Worm (Caenorhabditis elegans) whole organism, mixed stage, embryonic: Measurements from ENCODE around the gene srj-20.

Source experiments
- M03D4.4 ChIP-seq: sonication (generic microtip); optimal IDR thresholded peaks from 2 replicates; lab custom pipeline; 2017; ENCODE audit warnings: mild to moderate bottlenecking, missing genetic modification characterization, missing compliant biosample characterization
- bed-3 ChIP-seq: fragments of 200-800 bp; sonication (Bioruptor generic); optimal IDR thresholded peaks from 3 replicates; lab custom pipeline; 2018; ENCODE audit warnings: mild to moderate bottlenecking, missing genetic modification characterization, moderate library complexity, missing compliant biosample characterization
- ceh-39 ChIP-seq: fragments of 150-350 bp; optimal IDR thresholded peaks from 2 replicates; lab custom pipeline; 2014; ENCODE audit warnings: missing biosample characterization, missing genetic modification characterization
- ceh-43 ChIP-seq: fragments of 200-800 bp; sonication (Bioruptor generic); optimal IDR thresholded peaks from 2 replicates; lab custom pipeline; 2018; ENCODE audit warnings: mild to moderate bottlenecking, missing genetic modification characterization, moderate library complexity, missing compliant biosample characterization
- ceh-83 ChIP-seq: fragments of 200-800 bp; sonication (Bioruptor generic); optimal IDR thresholded peaks from 2 replicates; lab custom pipeline; 2018; ENCODE audit warnings: mild to moderate bottlenecking, missing genetic modification characterization, missing compliant biosample characterization
- ces-1 ChIP-seq: fragments of 150-350 bp; optimal IDR thresholded peaks from 2 replicates; lab custom pipeline; 2014; ENCODE audit warnings: missing biosample characterization, missing genetic modification reagents, missing genetic modification characterization
- cnd-1 ChIP-seq: fragments of 200-800 bp; sonication (Bioruptor generic); optimal IDR thresholded peaks from 2 replicates; lab custom pipeline; 2018; ENCODE audit warnings: mild to moderate bottlenecking, missing genetic modification characterization, missing compliant biosample characterization
- drap-1 ChIP-seq: fragments of 200-800 bp; sonication (Bioruptor generic); optimal IDR thresholded peaks from 3 replicates; lab custom pipeline; 2018; ENCODE audit warnings: mild to moderate bottlenecking, missing genetic modification characterization, missing compliant biosample characterization
- elt-1 ChIP-seq: sonication (generic microtip); optimal IDR thresholded peaks from 2 replicates; lab custom pipeline; 2017; ENCODE audit warnings: missing genetic modification characterization, mild to moderate bottlenecking, missing compliant biosample characterization, antibody characterized with exemption, moderate library complexity, borderline replicate concordance; ENCODE audit not compliant: insufficient read depth
- flh-1 ChIP-seq: fragments of 200-800 bp; sonication (Bioruptor generic); optimal IDR thresholded peaks from 2 replicates; lab custom pipeline; 2018; ENCODE audit warnings: mild to moderate bottlenecking, missing genetic modification characterization, moderate library complexity, missing compliant biosample characterization
- ham-2 ChIP-seq: fragments of 200-800 bp; sonication (Bioruptor generic); optimal IDR thresholded peaks from 2 replicates; lab custom pipeline; 2018; ENCODE audit warnings: mild to moderate bottlenecking, missing genetic modification characterization, missing compliant biosample characterization
- hlh-1 ChIP-seq: fragments of 150-350 bp; optimal IDR thresholded peaks from 2 replicates; lab custom pipeline; 2014; ENCODE audit warnings: missing biosample characterization, missing genetic modification reagents, missing genetic modification characterization
- lin-13 ChIP-seq: fragments of 150-350 bp; optimal IDR thresholded peaks from 2 replicates; lab custom pipeline; 2014; ENCODE audit warnings: missing biosample characterization, missing genetic modification characterization
- mab-5 ChIP-seq: fragments of 150-350 bp; optimal IDR thresholded peaks from 2 replicates; lab custom pipeline; 2014; ENCODE audit warnings: missing biosample characterization, missing genetic modification characterization
- mep-1 ChIP-seq: fragments of 150-350 bp; optimal IDR thresholded peaks from 2 replicates; lab custom pipeline; 2017; ENCODE audit warnings: missing biosample characterization, missing genetic modification reagents, missing genetic modification characterization, inconsistent platforms
- nhr-12 ChIP-seq: fragments of 150-350 bp; optimal IDR thresholded peaks from 2 replicates; lab custom pipeline; 2014; ENCODE audit warnings: missing biosample characterization, missing genetic modification characterization
- nhr-2 ChIP-seq: fragments of 150-350 bp; optimal IDR thresholded peaks from 2 replicates; lab custom pipeline; 2014; ENCODE audit warnings: missing biosample characterization, missing genetic modification characterization
- nhr-237 ChIP-seq: fragments of 150-350 bp; optimal IDR thresholded peaks from 2 replicates; lab custom pipeline; 2014; ENCODE audit warnings: missing biosample characterization, missing genetic modification characterization
- nhr-76 ChIP-seq: sonication (generic microtip); optimal IDR thresholded peaks from 2 replicates; lab custom pipeline; 2017; ENCODE audit warnings: missing biosample characterization, missing genetic modification characterization
- pha-4 ChIP-seq: fragments of 150-350 bp; optimal IDR thresholded peaks from 2 replicates; lab custom pipeline; 2018; ENCODE audit warnings: missing biosample characterization, missing genetic modification reagents, missing genetic modification characterization
- sem-2 ChIP-seq: fragments of 200-800 bp; sonication (Bioruptor generic); optimal IDR thresholded peaks from 2 replicates; lab custom pipeline; 2018; ENCODE audit warnings: mild to moderate bottlenecking, missing genetic modification characterization, missing compliant biosample characterization
- snpc-4 ChIP-seq: fragments of 150-350 bp; optimal IDR thresholded peaks from 2 replicates; lab custom pipeline; 2014; ENCODE audit warnings: missing biosample characterization, missing genetic modification characterization
- sptf-1 ChIP-seq: sonication (generic microtip); optimal IDR thresholded peaks from 2 replicates; lab custom pipeline; 2017; ENCODE audit warnings: mild to moderate bottlenecking, missing genetic modification characterization, moderate library complexity, missing compliant biosample characterization
- tbx-8 ChIP-seq: fragments of 200-800 bp; sonication (Bioruptor generic); optimal IDR thresholded peaks from 2 replicates; lab custom pipeline; 2018; ENCODE audit warnings: mild to moderate bottlenecking, missing genetic modification characterization, moderate library complexity, missing compliant biosample characterization
- unc-120 ChIP-seq: sonication (generic microtip); optimal IDR thresholded peaks from 2 replicates; lab custom pipeline; 2017; ENCODE audit warnings: missing genetic modification characterization, missing compliant biosample characterization; ENCODE audit not compliant: poor library complexity, severe bottlenecking
- unc-39 ChIP-seq: fragments of 150-350 bp; optimal IDR thresholded peaks from 2 replicates; lab custom pipeline; 2014; ENCODE audit warnings: missing biosample characterization, missing genetic modification characterization
- unc-62 ChIP-seq: fragments of 150-350 bp; optimal IDR thresholded peaks from 2 replicates; lab custom pipeline; 2014; ENCODE audit warnings: missing biosample characterization, missing genetic modification reagents, missing genetic modification characterization

srj-20 gene

DNA sequence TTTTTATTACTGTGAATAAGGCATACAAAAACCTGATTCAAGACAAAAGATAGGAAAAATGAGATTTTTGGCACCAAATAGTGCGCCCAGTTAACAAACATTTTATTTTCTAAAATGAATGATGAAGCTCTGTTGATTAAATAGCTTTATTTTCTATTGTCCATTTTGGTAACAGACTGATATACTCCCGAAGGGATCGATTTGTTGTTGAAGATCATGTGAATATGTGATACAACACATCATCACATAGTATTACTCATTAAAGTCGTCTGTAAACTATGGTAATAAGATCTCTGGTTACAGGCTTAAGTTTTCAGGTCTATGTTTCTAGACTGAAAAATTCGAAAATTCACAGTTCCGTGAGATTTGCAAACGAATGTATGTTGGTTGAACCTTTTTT, at the start of gene srj-20:
srj-20 (minus strand) TSS at position 101 of the 400 bp plus-strand sequence.
- TF ChIP-seq tbx-8 (GFP tag; lab: Kevin White, UChicago) = no peak
- no peak for TF ChIP-seq ceh-43 (GFP tag; lab: Kevin White, UChicago)
- TF ChIP-seq lin-13 (tag; lab: Kevin White, UChicago) = no peak
- TF ChIP-seq nhr-237 (tag; lab: Kevin White, UChicago) = no peak
- TF ChIP-seq sptf-1 = no peak
- no peak for TF ChIP-seq bed-3
- TF ChIP-seq nhr-12 (tag; lab: Kevin White, UChicago) = no peak
- no peak for TF ChIP-seq ceh-83 (GFP tag; lab: Kevin White, UChicago)
- TF ChIP-seq flh-1 (GFP tag; lab: Kevin White, UChicago) = no peak
- TF ChIP-seq M03D4.4 (tag; lab: Kevin White, UChicago) = no peak
- TF ChIP-seq ces-1 (GFP tag; lab: Kevin White, UChicago) = no peak
- no peak for TF ChIP-seq elt-1 (tag; lab: Kevin White, UChicago)
- no peak for TF ChIP-seq unc-120 (tag; lab: Kevin White, UChicago)
- TF ChIP-seq snpc-4 (tag; lab: Kevin White, UChicago) = no peak
- no peak for TF ChIP-seq cnd-1 (tag; lab: Kevin White, UChicago)
- TF ChIP-seq unc-39 (tag; lab: Kevin White, UChicago) = no peak
- TF ChIP-seq sem-2 (GFP tag; lab: Kevin White, UChicago) = no peak

ce11 chrV:2621879-2622278, 48.9 kb upstream of the srj-20 start, which contains the start of gene srh-271:
Gene srh-271 (minus strand): TSS chrV:2621979.
- TF ChIP-seq ceh-43 (GFP tag; lab: Kevin White, UChicago) (no peak), unc-39 (tag; lab: Kevin White, UChicago) (no peak), sptf-1 (no peak), unc-62 (no peak), unc-120 (tag; lab: Kevin White, UChicago) (no peak), nhr-237 (tag; lab: Kevin White, UChicago) (no peak), mab-5 (no peak), nhr-76 (tag; lab: Kevin White, UChicago) (no peak), drap-1 (GFP tag; lab: Kevin White, UChicago) (no peak), ceh-39 (tag; lab: Kevin White, UChicago) (no peak), mep-1 (tag; lab: Kevin White, UChicago) (no peak), hlh-1 (tag; lab: Kevin White, UChicago) (no peak), sem-2 (GFP tag; lab: Kevin White, UChicago) (no peak), ham-2 (no peak), nhr-2 (tag; lab: Kevin White, UChicago) (no peak), elt-1 (tag; lab: Kevin White, UChicago) (no peak), flh-1 (GFP tag; lab: Kevin White, UChicago) (no peak), snpc-4 (tag; lab: Kevin White, UChicago) (no peak)

DNA sequence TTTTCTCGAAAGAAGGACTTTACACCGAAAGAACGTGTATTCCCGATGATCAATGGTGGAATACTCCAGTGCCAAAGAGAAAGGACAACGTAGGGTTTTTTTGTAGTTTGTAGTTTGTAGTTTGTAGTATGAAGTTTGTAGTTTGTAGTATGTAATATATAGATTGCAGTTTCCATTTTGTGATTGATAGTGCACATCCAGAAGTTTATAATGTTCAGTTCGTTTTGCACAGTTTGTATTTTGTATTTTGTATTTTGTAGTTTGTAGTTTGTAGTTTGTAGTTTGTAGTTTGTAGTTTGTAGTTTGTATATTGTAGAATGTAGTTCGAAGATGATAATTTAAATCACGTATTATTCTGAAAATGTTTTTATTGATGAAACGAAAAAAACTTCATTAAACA, 44.5 kb upstream of the srj-20 start:
- TF ChIP-seq bed-3 = no peak
- no peak for TF ChIP-seq nhr-2 (tag; lab: Kevin White, UChicago)
- TF ChIP-seq nhr-76 (tag; lab: Kevin White, UChicago) = no peak
- no peak for TF ChIP-seq unc-62
- no peak for TF ChIP-seq sem-2 (GFP tag; lab: Kevin White, UChicago)

DNA sequence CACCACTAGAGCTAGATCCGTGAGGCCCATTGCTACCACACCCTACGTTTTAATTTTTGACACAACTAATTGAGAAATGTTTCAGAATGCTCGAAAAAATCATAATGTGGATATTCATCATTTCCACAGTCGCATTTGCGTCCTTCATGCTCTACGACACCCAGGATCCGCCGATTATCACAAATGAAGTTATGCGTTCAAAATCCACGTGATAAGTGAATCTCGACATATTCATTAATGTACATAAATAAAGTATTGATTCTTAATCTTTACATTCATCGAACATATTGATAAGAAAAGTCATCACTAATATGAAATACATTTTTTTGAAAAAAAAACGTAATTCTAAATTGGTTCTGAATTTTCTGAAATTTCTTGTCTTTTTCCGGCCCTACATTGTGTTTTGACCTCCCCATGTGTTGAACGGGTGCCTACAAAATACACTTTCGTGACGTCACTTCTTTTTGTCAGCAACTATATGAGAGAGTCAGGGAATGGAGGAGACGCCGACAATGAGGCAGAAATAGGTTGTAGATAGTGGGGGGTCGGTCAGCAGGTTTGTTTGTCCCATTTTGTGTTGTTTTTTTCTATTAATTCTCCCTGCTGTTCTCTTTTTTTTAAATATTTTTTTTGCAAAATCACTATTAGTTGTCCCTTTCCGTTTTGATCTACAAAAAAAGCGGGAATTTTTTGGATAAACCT, 42.1 kb upstream of the srj-20 start, which contains the start of gene F53E10.1:
F53E10.1 (plus strand) TSS at position 325 of the 702 bp plus-strand sequence.
- peak; percentile 7 for TF ChIP-seq ceh-83 (GFP tag; lab: Kevin White, UChicago)
- TF ChIP-seq pha-4 (tag; lab: Kevin White, UChicago) = no peak

DNA sequence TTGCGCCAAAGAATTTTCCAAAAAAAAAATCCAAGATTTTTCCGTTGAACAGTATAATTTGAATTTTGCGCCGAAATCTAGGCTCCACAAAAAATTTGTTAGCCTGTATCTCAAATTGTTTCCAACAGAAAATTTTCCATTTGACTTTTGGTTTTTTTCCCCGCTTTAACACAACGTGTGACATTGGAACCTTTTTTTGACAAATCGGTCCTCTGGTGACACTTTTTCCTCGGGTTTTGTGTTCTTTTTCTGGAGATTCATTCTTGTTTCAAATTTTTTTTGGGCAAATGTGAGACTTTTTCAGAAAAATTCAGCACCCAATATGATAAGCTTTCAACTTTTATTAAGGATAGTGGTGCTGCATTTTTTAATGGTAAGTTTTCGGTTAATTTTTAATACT, 35.3 kb upstream of the srj-20 start, which contains the start of gene acr-17:
acr-17 (plus strand) TSS at position 301 of the 400 bp plus-strand sequence.
- TF ChIP-seq tbx-8 (GFP tag; lab: Kevin White, UChicago) (no peak), bed-3 (no peak), nhr-76 (tag; lab: Kevin White, UChicago) (no peak), mab-5 (no peak), nhr-237 (tag; lab: Kevin White, UChicago) (no peak), sptf-1 (no peak)
